Worm (Caenorhabditis elegans) whole organism, early embryonic: ENCODE data around the gene T02G5.7.

Experiments used
- ceh-13 ChIP-seq: fragments of 200-800 bp; sonication (Bioruptor generic); optimal IDR thresholded peaks from 2 replicates; lab custom pipeline; 2018; ENCODE audit warnings: mild to moderate bottlenecking, missing genetic modification characterization, missing compliant biosample characterization
- flt-1 ChIP-seq: fragments of 200-800 bp; sonication (Bioruptor generic); IDR thresholded peaks from 2 replicates; pipeline ENCODE4 v1.3.6; 2022; ENCODE audit warnings: missing genetic modification characterization, missing compliant biosample characterization

- no peak for TF ChIP-seq flt-1 (GFP tag; lab: Robert Waterston, UW)
- no peak for TF ChIP-seq ceh-13
Measured at ce11 chrII:7050021-7050722, 25.2 kb upstream of the T02G5.7 start, which contains the start of the genes tcer-1 and ZK1127.5.
